Fruit fly (Drosophila melanogaster): ENCODE data around the gene CG45065.
A peak's percentile ranks its signal among the peaks of the same experiment; 100 is the strongest.

CG45065 gene

DNA sequence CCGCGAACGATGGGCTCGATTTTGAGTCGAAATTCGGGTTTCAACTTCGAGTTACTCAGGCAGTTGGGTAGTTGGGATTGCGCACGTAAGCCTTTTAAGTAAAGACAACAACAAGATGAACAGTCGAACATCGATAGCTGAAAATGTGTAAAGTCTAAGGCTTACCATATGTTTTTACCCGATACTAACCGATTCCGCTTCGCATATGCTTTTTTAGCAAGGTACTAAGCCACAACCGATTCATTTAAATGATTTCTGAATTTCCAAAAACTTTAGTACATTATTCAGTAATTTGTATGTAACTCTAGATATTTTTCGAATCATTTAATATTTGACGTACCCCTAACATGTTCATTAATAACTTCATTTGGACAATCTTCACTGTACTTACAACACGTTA, 15.2 kb upstream of the CG45065 start:
- no peak for TF ChIP-seq Hr78 (GFP tag; optimal IDR thresholded peaks at IDR 0.05)
- TF ChIP-seq Sp1 (GFP tag; optimal IDR thresholded peaks at IDR 0.05), result peak; percentile 41
- peak; percentile 13 for TF ChIP-seq dmrt93B (GFP tag; optimal IDR thresholded peaks at IDR 0.05)
- peak; percentile 1 for TF ChIP-seq psq (GFP tag; optimal IDR thresholded peaks at IDR 0.05)
- no peak for TF ChIP-seq usp (GFP tag; optimal IDR thresholded peaks at IDR 0.05)
- TF ChIP-seq fru (GFP tag; optimal IDR thresholded peaks at IDR 0.05), result peak; percentile 61
- TF ChIP-seq h (GFP tag; optimal IDR thresholded peaks at IDR 0.05), result peak; percentile 16

DNA sequence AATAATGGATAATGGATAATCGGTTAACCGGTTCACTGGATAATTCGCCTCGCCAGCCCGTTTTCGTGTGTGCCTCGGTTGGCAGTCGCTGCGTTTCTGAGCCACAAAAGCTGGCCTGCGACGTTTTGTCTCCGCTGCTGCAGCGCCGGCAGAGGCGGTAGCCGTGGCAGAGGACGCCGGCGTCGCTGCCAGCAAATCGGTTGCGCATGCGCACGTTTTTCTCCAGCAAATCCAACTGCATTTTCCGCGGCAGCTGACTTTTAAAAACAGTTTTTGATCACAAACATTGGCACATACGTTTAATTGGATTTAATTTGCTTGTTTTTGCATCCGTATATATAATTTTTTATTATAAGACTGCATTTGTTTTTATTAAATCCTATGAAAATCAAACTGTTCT, 14.4 kb upstream of the CG45065 start, which contains the start of gene CG9514:
Gene CG9514 (minus strand): TSS at position 101 of the 400 bp plus-strand sequence.
- TF ChIP-seq HLH106 (tag; optimal IDR thresholded peaks at IDR 0.05) (no peak), Hr78 (GFP tag; optimal IDR thresholded peaks at IDR 0.05) (no peak), dmrt93B (GFP tag; optimal IDR thresholded peaks at IDR 0.05) (no peak), Hnf4 (GFP tag; optimal IDR thresholded peaks at IDR 0.05) (no peak), sage (GFP tag; optimal IDR thresholded peaks at IDR 0.05) (no peak), Hr83 (GFP tag; optimal IDR thresholded peaks at IDR 0.05; ENCODE audit: poor library complexity, severe bottlenecking) (no peak)

DNA sequence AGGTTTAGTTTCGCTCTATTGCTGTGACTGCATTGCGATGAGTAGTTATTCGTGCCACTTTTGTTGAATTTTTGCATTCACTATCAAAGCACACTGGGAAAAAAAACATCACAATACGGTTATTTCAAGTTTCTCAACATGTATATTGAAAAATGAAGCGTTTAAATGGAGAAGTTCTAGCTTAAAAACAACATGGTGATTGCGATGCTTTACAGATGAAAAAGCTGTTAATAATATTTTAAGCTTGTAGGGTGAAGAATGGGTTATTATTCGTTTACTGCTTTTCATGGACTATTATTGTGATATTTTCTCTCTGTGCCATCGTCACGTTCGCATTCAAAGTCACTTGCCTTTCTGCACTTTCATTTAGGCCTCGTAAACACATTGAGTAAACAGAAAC, 13.9 kb upstream of the CG45065 start:
- TF ChIP-seq Mio (GFP tag; optimal IDR thresholded peaks at IDR 0.05), result no peak
- no peak for TF ChIP-seq Abd-B (GFP tag; optimal IDR thresholded peaks at IDR 0.05)
- TF ChIP-seq woc (GFP tag; optimal IDR thresholded peaks at IDR 0.05), result no peak
- TF ChIP-seq dl (GFP tag; optimal IDR thresholded peaks at IDR 0.05; ENCODE audit: insufficient read depth in 1 of 2, partially characterized antibody in 2 of 2), result no peak
- no peak for TF ChIP-seq sage (GFP tag; optimal IDR thresholded peaks at IDR 0.05)
- no peak for TF ChIP-seq jim (GFP tag; optimal IDR thresholded peaks at IDR 0.05)
- TF ChIP-seq Dfd (GFP tag; optimal IDR thresholded peaks at IDR 0.05), result no peak

DNA sequence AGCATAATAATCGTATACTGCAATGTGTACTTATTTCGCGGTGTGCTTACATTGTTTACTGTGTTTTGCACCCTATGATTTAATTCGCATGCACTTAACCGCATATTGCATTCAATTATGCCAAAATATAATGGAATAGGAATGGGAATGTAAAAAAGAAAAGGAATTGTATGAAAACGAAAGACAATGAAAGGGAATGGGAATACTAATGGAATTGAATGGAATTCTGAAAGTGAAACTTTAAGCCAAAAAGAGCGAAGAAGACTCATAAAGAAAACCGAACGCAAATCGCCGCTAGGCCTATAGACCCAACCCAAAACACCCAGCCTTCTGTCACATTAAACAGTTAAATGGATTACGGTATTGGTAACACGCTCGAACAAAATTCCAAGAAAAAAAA, 11.5 kb upstream of the CG45065 start:
- TF ChIP-seq fru (GFP tag; optimal IDR thresholded peaks at IDR 0.05) (no peak), sv (GFP tag; optimal IDR thresholded peaks at IDR 0.05) (no peak), Sp1 (GFP tag; optimal IDR thresholded peaks at IDR 0.05) (no peak), woc (GFP tag; optimal IDR thresholded peaks at IDR 0.05) (no peak), Hnf4 (GFP tag; optimal IDR thresholded peaks at IDR 0.05) (no peak), rgr (GFP tag; optimal IDR thresholded peaks at IDR 0.05) (no peak), Abd-B (GFP tag; optimal IDR thresholded peaks at IDR 0.05) (no peak)

DNA sequence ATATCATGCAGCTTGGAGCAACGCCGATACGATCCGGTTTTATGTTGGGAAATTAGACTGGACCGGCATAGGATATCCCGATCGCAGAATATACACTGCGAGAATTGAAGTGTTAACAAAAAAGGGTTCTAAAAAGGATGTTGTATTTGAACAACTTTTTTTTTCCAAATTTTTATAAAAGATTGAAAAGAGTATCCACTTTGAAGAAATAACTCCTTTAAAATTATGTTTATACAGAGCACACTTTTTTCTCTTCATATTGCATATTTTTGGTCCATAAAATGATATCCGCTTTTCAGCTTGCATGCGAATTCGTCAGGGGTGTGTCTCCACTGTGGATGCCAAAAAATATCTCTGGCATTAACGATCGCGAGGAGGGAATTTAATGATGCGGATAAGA, 9.9 kb upstream of the CG45065 start:
- no peak for TF ChIP-seq Myc (optimal IDR thresholded peaks at IDR 0.05)
- TF ChIP-seq Mio (GFP tag; optimal IDR thresholded peaks at IDR 0.05), result no peak
- peak in 1 of 2 experiments; percentile 23 for TF ChIP-seq foxo (GFP tag; optimal IDR thresholded peaks at IDR 0.05)
- TF ChIP-seq fru (GFP tag; optimal IDR thresholded peaks at IDR 0.05), result peak; percentile 6

DNA sequence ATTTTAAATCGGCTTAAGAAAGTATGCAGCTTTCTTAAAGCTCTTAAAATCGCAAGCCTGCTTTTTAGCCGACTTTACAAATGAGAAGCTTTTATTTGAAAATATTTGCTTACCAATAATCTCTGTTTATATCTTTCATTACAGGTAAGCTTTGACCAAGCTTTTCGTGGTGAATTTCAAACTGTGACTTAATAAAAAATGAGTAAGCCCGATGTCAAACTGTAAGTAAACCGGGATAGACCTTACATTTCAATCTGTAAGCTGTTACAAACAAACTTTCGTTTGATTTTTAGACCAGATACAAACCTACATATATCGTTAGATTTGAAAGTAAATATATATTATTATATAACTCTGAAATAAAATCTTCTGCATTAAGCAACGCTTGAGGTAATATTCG, 3.2 kb upstream of the CG45065 start:
- TF ChIP-seq Hnf4 (GFP tag; optimal IDR thresholded peaks at IDR 0.05) (no peak), psq (GFP tag; optimal IDR thresholded peaks at IDR 0.05) (no peak), Myc (optimal IDR thresholded peaks at IDR 0.05) (peak; percentile 15), rgr (GFP tag; optimal IDR thresholded peaks at IDR 0.05) (no peak), GATAd (GFP tag; optimal IDR thresholded peaks at IDR 0.05) (no peak), jim (GFP tag; optimal IDR thresholded peaks at IDR 0.05) (no peak), fru (GFP tag; optimal IDR thresholded peaks at IDR 0.05) (no peak), dl (GFP tag; optimal IDR thresholded peaks at IDR 0.05; ENCODE audit: insufficient read depth in 1 of 2, partially characterized antibody in 2 of 2) (no peak)

DNA sequence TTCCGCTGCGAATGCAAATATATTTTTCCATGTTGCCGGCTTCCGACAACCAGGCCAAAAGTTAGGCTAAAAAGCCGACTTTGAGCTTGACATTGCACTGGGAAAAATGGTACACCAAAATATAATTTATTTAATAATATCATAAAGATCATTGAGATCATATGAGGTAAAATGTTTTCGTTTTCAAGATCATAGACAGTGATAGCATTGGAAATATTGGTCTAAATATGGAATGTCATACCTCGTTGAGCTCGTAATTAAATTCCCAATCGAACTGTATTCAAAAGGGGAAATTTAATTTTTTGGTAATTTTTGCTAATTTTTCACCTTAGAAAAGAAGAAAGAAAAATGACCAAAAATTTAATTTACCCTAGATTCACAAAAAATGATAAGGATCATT, 1.6 kb upstream of the CG45065 start:
- TF ChIP-seq sage (GFP tag; optimal IDR thresholded peaks at IDR 0.05), result no peak
- TF ChIP-seq OdsH (GFP tag; optimal IDR thresholded peaks at IDR 0.05), result no peak
- TF ChIP-seq dsf (GFP tag; optimal IDR thresholded peaks at IDR 0.05; ENCODE audit: borderline replicate concordance), result no peak
- no peak for TF ChIP-seq fru (GFP tag; optimal IDR thresholded peaks at IDR 0.05)
- no peak for TF ChIP-seq CrebA (GFP tag; optimal IDR thresholded peaks at IDR 0.05; ENCODE audit: borderline replicate concordance)
- TF ChIP-seq psq (GFP tag; optimal IDR thresholded peaks at IDR 0.05), result no peak
- TF ChIP-seq Jra (GFP tag; optimal IDR thresholded peaks at IDR 0.05), result no peak
- TF ChIP-seq Mio (GFP tag; optimal IDR thresholded peaks at IDR 0.05), result no peak
- no peak for TF ChIP-seq Hr78 (GFP tag; optimal IDR thresholded peaks at IDR 0.05)
